Fruit fly (Drosophila melanogaster) whole organism, embryonic: ENCODE measurements around the gene Crg-1.

ENCODE experiments used
- Asciz ChIP-seq: fragments of 200-800 bp; sonication (Bioruptor generic); optimal IDR thresholded peaks from 2 replicates; lab custom pipeline; 2017; ENCODE audit warnings: missing biosample characterization, mild to moderate bottlenecking, missing genetic modification characterization, missing genetic modification reagents
- Bdp1 ChIP-seq: fragments of 200-800 bp; sonication (Bioruptor generic); optimal IDR thresholded peaks from 3 replicates; lab custom pipeline; 2016; ENCODE audit warnings: missing biosample characterization, missing genetic modification characterization
- BtbVII ChIP-seq: fragments of 200-800 bp; sonication (Bioruptor generic); optimal IDR thresholded peaks from 3 replicates; lab custom pipeline; 2017; ENCODE audit warnings: missing biosample characterization, mild to moderate bottlenecking, missing genetic modification characterization
- CG1024 ChIP-seq: fragments of 200-800 bp; sonication (Bioruptor generic); IDR thresholded peaks from 2 replicates; pipeline ENCODE4 v1.3.6; 2022; ENCODE audit warnings: missing biosample characterization, missing genetic modification characterization
- CG11695 ChIP-seq: fragments of 200-800 bp; sonication (Bioruptor generic); IDR thresholded peaks from 3 replicates; pipeline ENCODE4 v1.3.6; 2022; ENCODE audit warnings: missing biosample characterization, missing genetic modification characterization
- CG12659 ChIP-seq: fragments of 200-800 bp; sonication (Bioruptor generic); optimal IDR thresholded peaks from 3 replicates; lab custom pipeline; 2017; ENCODE audit warnings: mild to moderate bottlenecking, missing biosample characterization, missing genetic modification reagents, missing genetic modification characterization
- CG15073 ChIP-seq: fragments of 200-800 bp; sonication (Bioruptor generic); optimal IDR thresholded peaks from 2 replicates; lab custom pipeline; 2016; ENCODE audit warnings: missing biosample characterization, missing genetic modification characterization
- CG15479 ChIP-seq: fragments of 200-800 bp; sonication (Bioruptor generic); optimal IDR thresholded peaks from 3 replicates; lab custom pipeline; 2019; ENCODE audit warnings: missing biosample characterization, mild to moderate bottlenecking, missing genetic modification characterization, moderate library complexity
- CG15601 ChIP-seq: fragments of 200-800 bp; sonication (Bioruptor generic); optimal IDR thresholded peaks from 3 replicates; lab custom pipeline; 2019; ENCODE audit warnings: missing biosample characterization, mild to moderate bottlenecking, missing genetic modification characterization, moderate library complexity
- CG16779 ChIP-seq: fragments of 200-800 bp; sonication (Bioruptor generic); IDR thresholded peaks from 2 replicates; pipeline ENCODE4 v1.3.6; 2022; ENCODE audit warnings: missing biosample characterization, missing genetic modification characterization
- CG16815 ChIP-seq: fragments of 200-800 bp; sonication (Bioruptor generic); optimal IDR thresholded peaks from 3 replicates; lab custom pipeline; 2017; ENCODE audit warnings: missing biosample characterization, mild to moderate bottlenecking, missing genetic modification characterization
- CG17361 ChIP-seq: fragments of 200-800 bp; sonication (Bioruptor generic); IDR thresholded peaks from 3 replicates; pipeline ENCODE4 v1.3.6; 2022; ENCODE audit warnings: missing biosample characterization, missing genetic modification characterization
- CG17912 ChIP-seq: fragments of 200-800 bp; sonication (Bioruptor generic); optimal IDR thresholded peaks from 2 replicates; lab custom pipeline; 2018; ENCODE audit warnings: missing biosample characterization, mild to moderate bottlenecking, missing genetic modification characterization
- CG1832 ChIP-seq: fragments of 200-800 bp; sonication (Bioruptor generic); optimal IDR thresholded peaks from 2 replicates; lab custom pipeline; 2017; ENCODE audit warnings: missing biosample characterization, mild to moderate bottlenecking, missing genetic modification characterization, inconsistent platforms
- CG18619 ChIP-seq: fragments of 200-800 bp; sonication (Bioruptor generic); optimal IDR thresholded peaks from 3 replicates; lab custom pipeline; 2017; ENCODE audit warnings: missing biosample characterization, mild to moderate bottlenecking, missing genetic modification characterization
- CG2120 ChIP-seq: fragments of 200-800 bp; sonication (Bioruptor generic); optimal IDR thresholded peaks from 3 replicates; lab custom pipeline; 2016; ENCODE audit warnings: missing biosample characterization, missing genetic modification characterization
- CG31224 ChIP-seq: fragments of 200-800 bp; sonication (Bioruptor generic); IDR thresholded peaks from 2 replicates; pipeline ENCODE4 v1.3.6; 2022; ENCODE audit warnings: missing biosample characterization, missing genetic modification characterization
- CG3163 ChIP-seq: fragments of 200-800 bp; sonication (Bioruptor generic); optimal IDR thresholded peaks from 3 replicates; lab custom pipeline; 2016; ENCODE audit warnings: missing biosample characterization, missing genetic modification characterization
- CG33557 ChIP-seq: fragments of 200-800 bp; sonication (Bioruptor generic); optimal IDR thresholded peaks from 2 replicates; lab custom pipeline; 2019; ENCODE audit warnings: missing biosample characterization, mild to moderate bottlenecking, missing genetic modification characterization, moderate library complexity
- CG4360 ChIP-seq: fragments of 200-800 bp; sonication (Bioruptor generic); IDR thresholded peaks from 2 replicates; pipeline ENCODE4 v1.3.6; 2022; ENCODE audit warnings: missing biosample characterization, missing genetic modification characterization
- CG5180 ChIP-seq: fragments of 200-800 bp; sonication (Bioruptor generic); optimal IDR thresholded peaks from 3 replicates; lab custom pipeline; 2017; ENCODE audit warnings: missing biosample characterization, missing genetic modification characterization, mild to moderate bottlenecking, moderate library complexity, missing genetic modification reagents
- Dad ChIP-seq: fragments of 200-800 bp; sonication (Bioruptor generic); optimal IDR thresholded peaks from 3 replicates; lab custom pipeline; 2016; ENCODE audit warnings: missing biosample characterization, missing genetic modification characterization
- Dip3 ChIP-seq: fragments of 200-800 bp; sonication (Bioruptor generic); optimal IDR thresholded peaks from 3 replicates; lab custom pipeline; 2016; ENCODE audit warnings: missing biosample characterization, missing genetic modification characterization
- Dll ChIP-seq: fragments of 200-800 bp; sonication (Bioruptor generic); IDR thresholded peaks from 4 replicates; pipeline ENCODE4 v1.3.6; 2022; ENCODE audit warnings: missing biosample characterization, missing genetic modification characterization; ENCODE audit not compliant: partially characterized antibody
- Meics ChIP-seq: fragments of 200-800 bp; sonication (Bioruptor generic); optimal IDR thresholded peaks from 2 replicates; lab custom pipeline; 2017; ENCODE audit warnings: missing biosample characterization, mild to moderate bottlenecking, missing genetic modification characterization
- NC2β ChIP-seq: fragments of 200-800 bp; sonication (Bioruptor generic); optimal IDR thresholded peaks from 2 replicates; lab custom pipeline; 2016; ENCODE audit warnings: missing biosample characterization, missing genetic modification characterization
- NfI ChIP-seq: fragments of 200-800 bp; sonication (Bioruptor generic); optimal IDR thresholded peaks from 3 replicates; lab custom pipeline; 2018; ENCODE audit warnings: missing biosample characterization, mild to moderate bottlenecking, missing genetic modification characterization, moderate library complexity
- Trl ChIP-seq, 3 experiments: fragments of >200 bp in 2 of 3; fragments of 200-800 bp in 1 of 3; sonication (Bioruptor generic) in 1 of 3; optimal IDR thresholded peaks; 2 replicates in 1 of 3; 3 replicates in 2 of 3; lab custom pipeline; 2016 to 2017; ENCODE audit warnings: missing biosample characterization in 1 of 3, missing genetic modification characterization in 1 of 3
- Xrp1 ChIP-seq: fragments of 200-800 bp; sonication (Bioruptor generic); IDR thresholded peaks from 2 replicates; pipeline ENCODE4 v1.3.6; 2022; ENCODE audit warnings: missing biosample characterization, missing genetic modification characterization
- amos ChIP-seq: fragments of 200-800 bp; sonication (Bioruptor generic); IDR thresholded peaks from 2 replicates; pipeline ENCODE4 v1.3.6; 2022; ENCODE audit warnings: missing biosample characterization, missing genetic modification characterization; ENCODE audit not compliant: partially characterized antibody
- ato ChIP-seq: fragments of 200-800 bp; sonication (Bioruptor generic); IDR thresholded peaks from 2 replicates; pipeline ENCODE4 v1.3.6; 2022; ENCODE audit warnings: missing biosample characterization, missing genetic modification characterization; ENCODE audit not compliant: partially characterized antibody
- bigmax ChIP-seq: fragments of 200-800 bp; sonication (Bioruptor generic); optimal IDR thresholded peaks from 2 replicates; lab custom pipeline; 2018; ENCODE audit warnings: missing biosample characterization, mild to moderate bottlenecking, missing genetic modification characterization
- br ChIP-seq: fragments of >200 bp; optimal IDR thresholded peaks from 2 replicates; lab custom pipeline; 2017
- ems ChIP-seq: fragments of 200-800 bp; sonication (Bioruptor generic); optimal IDR thresholded peaks from 3 replicates; lab custom pipeline; 2016; ENCODE audit warnings: missing biosample characterization, missing genetic modification characterization
- fd64A ChIP-seq: fragments of 200-800 bp; sonication (Bioruptor generic); optimal IDR thresholded peaks from 3 replicates; lab custom pipeline; 2018; ENCODE audit warnings: missing biosample characterization, mild to moderate bottlenecking, missing genetic modification characterization
- gcm2 ChIP-seq: fragments of 200-800 bp; sonication (Bioruptor generic); optimal IDR thresholded peaks from 2 replicates; lab custom pipeline; 2016; ENCODE audit warnings: missing biosample characterization, missing genetic modification characterization
- gro ChIP-seq: fragments of 200-800 bp; sonication (Bioruptor generic); optimal IDR thresholded peaks from 2 replicates; lab custom pipeline; 2016; ENCODE audit warnings: missing biosample characterization, missing genetic modification characterization
- jumu ChIP-seq: fragments of 200-800 bp; sonication (Bioruptor generic); optimal IDR thresholded peaks from 3 replicates; lab custom pipeline; 2016; ENCODE audit warnings: missing biosample characterization, missing genetic modification characterization
- lmd ChIP-seq: fragments of 200-800 bp; sonication (Bioruptor generic); IDR thresholded peaks from 2 replicates; pipeline ENCODE4 v1.3.6; 2022; ENCODE audit warnings: missing biosample characterization, missing genetic modification characterization
- lola ChIP-seq, 3 experiments: fragments of >200 bp in 2 of 3; fragments of 200-800 bp in 1 of 3; sonication (Bioruptor generic) in 1 of 3; optimal IDR thresholded peaks; 2 replicates each; lab custom pipeline; 2017 to 2019; ENCODE audit warnings: missing biosample characterization in 3 of 3, missing genetic modification characterization in 3 of 3, mild to moderate bottlenecking in 1 of 3, moderate library complexity in 1 of 3
- prd ChIP-seq, 3 experiments: fragments of >200 bp in 2 of 3; fragments of 200-800 bp in 1 of 3; sonication (Bioruptor generic) in 1 of 3; optimal IDR thresholded peaks in 2 of 3; IDR thresholded peaks in 1 of 3; 2 replicates in 2 of 3; 3 replicates in 1 of 3; pipeline versions ENCODE4 v1.3.6 to Lab custom; 2017 to 2022; ENCODE audit warnings: missing biosample characterization in 1 of 3, missing genetic modification characterization in 1 of 3
- pros ChIP-seq: fragments of 200-800 bp; sonication (Bioruptor generic); optimal IDR thresholded peaks from 3 replicates; lab custom pipeline; 2019; ENCODE audit warnings: missing biosample characterization, mild to moderate bottlenecking, missing genetic modification characterization, moderate library complexity
- slp2 ChIP-seq: fragments of 200-800 bp; sonication (Bioruptor generic); optimal IDR thresholded peaks from 2 replicates; lab custom pipeline; 2016; ENCODE audit warnings: missing biosample characterization, missing genetic modification characterization
- tio ChIP-seq: fragments of 200-800 bp; sonication (Bioruptor generic); optimal IDR thresholded peaks from 2 replicates; lab custom pipeline; 2017; ENCODE audit warnings: missing biosample characterization, missing genetic modification characterization, inconsistent platforms
- trem ChIP-seq: fragments of 200-800 bp; optimal IDR thresholded peaks from 3 replicates; lab custom pipeline; 2019; ENCODE audit warnings: missing biosample characterization, mild to moderate bottlenecking, missing genetic modification characterization, moderate library complexity
- tx ChIP-seq: fragments of 200-800 bp; sonication (Bioruptor generic); optimal IDR thresholded peaks from 2 replicates; lab custom pipeline; 2016; ENCODE audit warnings: missing biosample characterization, missing genetic modification characterization
- wor ChIP-seq: fragments of 200-800 bp; sonication (Bioruptor generic); IDR thresholded peaks from 2 replicates; pipeline ENCODE4 v1.3.6; 2022; ENCODE audit warnings: missing biosample characterization, missing genetic modification characterization
- zen2 ChIP-seq: fragments of 200-800 bp; sonication (Bioruptor generic); IDR thresholded peaks from 3 replicates; pipeline ENCODE4 v1.3.6; 2022; ENCODE audit warnings: missing biosample characterization, missing genetic modification characterization; ENCODE audit not compliant: partially characterized antibody

Crg-1 gene

DNA sequence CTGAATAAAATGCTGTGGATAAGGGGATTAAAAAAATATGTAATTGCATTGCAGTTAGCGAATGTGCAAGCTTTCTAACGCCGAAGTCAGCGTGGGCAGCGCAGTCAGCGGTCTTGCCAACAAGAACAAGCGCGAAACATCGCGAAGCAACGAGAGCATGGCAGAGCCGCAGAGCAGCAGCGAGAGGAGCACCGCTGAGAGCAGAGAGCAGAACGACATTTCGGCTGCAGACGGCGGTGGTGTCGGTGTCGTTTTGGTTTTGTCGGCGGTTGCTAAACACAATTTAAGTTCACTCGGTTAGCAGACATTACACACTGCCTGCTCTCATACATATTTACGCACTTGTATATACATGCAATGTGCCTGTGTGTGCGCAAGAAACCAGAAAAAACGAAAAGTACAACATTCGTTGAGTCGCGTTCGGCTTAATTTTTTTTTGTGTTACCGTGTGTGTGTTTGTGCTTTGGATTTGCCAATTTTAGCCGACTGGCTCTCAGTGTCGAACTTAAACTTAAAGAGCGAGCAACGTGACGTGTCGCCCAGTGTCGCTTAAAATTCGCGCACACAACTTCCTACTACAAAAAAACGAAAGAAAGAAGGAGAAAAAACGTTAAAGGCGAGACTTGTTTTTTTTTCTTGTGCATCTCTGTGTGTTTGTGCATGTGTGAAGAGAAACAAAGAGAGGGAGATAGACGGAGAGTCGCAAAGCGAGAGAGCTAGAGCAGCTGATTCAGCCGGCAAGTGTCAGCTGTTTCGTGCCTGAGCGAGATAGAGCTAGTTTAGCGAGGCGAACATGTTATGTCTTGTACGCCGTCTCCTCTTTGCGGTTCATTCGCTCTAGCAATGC, 17.0 kb upstream of the Crg-1 start (continued):
- TF ChIP-seq br (lab: Kevin White, UChicago) (no peak), prd (optimal IDR thresholded peaks at IDR 0.05; lab: Kevin White, UChicago) (no peak), prd (GFP tag; IDR thresholded peaks at IDR 0.05; lab: Robert Waterston, UW) (no peak), BtbVII (GFP tag; lab: Kevin White, UChicago) (peak; percentile 3), zen2 (GFP tag; lab: Robert Waterston, UW) (no peak), Bdp1 (GFP tag; lab: Kevin White, UChicago) (no peak), CG17361 (no peak), tx (GFP tag; lab: Kevin White, UChicago) (no peak), Xrp1 (GFP tag; lab: Robert Waterston, UW) (no peak), CG17912 (GFP tag; lab: Kevin White, UChicago) (no peak), CG31224 (peak; percentile 13; the same call in 1 of the 2 replicates), wor (GFP tag; lab: Robert Waterston, UW) (no peak), CG18619 (GFP tag; lab: Kevin White, UChicago) (no peak), slp2 (GFP tag; lab: Kevin White, UChicago) (no peak), CG5180 (peak; percentile 82), Dll (GFP tag; lab: Robert Waterston, UW) (0 out of 4 replicates have a peak, but pooled peaks have one; percentile 16), lmd (GFP tag; lab: Robert Waterston, UW) (no peak), Trl (optimal IDR thresholded peaks at IDR 0.05; lab: Kevin White, UChicago) (peak; percentile 85 to 89), Trl (GFP tag; optimal IDR thresholded peaks at IDR 0.05; lab: Kevin White, UChicago) (no peak), ato (GFP tag; lab: Robert Waterston, UW) (no peak), CG11695 (GFP tag; lab: Robert Waterston, UW) (no peak), CG16815 (GFP tag; lab: Kevin White, UChicago) (no peak), CG15073 (GFP tag; lab: Kevin White, UChicago) (no peak), Dad (no peak), CG15479 (GFP tag; lab: Kevin White, UChicago) (no peak), gcm2 (GFP tag; lab: Kevin White, UChicago) (no peak), NfI (GFP tag; lab: Kevin White, UChicago) (no peak), CG16779 (GFP tag; lab: Robert Waterston, UW) (no peak), CG4360 (GFP tag; lab: Robert Waterston, UW) (peak; percentile 37; the same call in 1 of the 2 replicates), bigmax (GFP tag; lab: Kevin White, UChicago) (no peak), CG15601 (tag; lab: Kevin White, UChicago) (peak; percentile 10), trem (tag; lab: Kevin White, UChicago) (no peak), fd64A (GFP tag; lab: Kevin White, UChicago) (no peak), gro (GFP tag; lab: Kevin White, UChicago) (no peak), pros (peak; percentile 81), NC2β (GFP tag; lab: Kevin White, UChicago) (no peak), CG3163 (GFP tag; lab: Kevin White, UChicago) (peak; percentile 64), CG33557 (no peak), CG1832 (peak; percentile 82), CG2120 (GFP tag; lab: Kevin White, UChicago) (no peak), CG1024 (no peak), Meics (GFP tag; lab: Kevin White, UChicago) (peak; percentile 24), CG12659 (GFP tag; lab: Kevin White, UChicago) (no peak), Dip3 (GFP tag; lab: Kevin White, UChicago) (no peak), jumu (GFP tag; lab: Kevin White, UChicago) (no peak), ems (no peak), Asciz (no peak), tio (no peak), lola (GFP tag; optimal IDR thresholded peaks at IDR 0.05; lab: Kevin White, UChicago) (no peak), amos (GFP tag; lab: Robert Waterston, UW) (no peak; the same call in 1 of the 2 replicates)
